Worm (Caenorhabditis elegans): ENCODE data around the gene flcn-1.
A peak's percentile ranks its signal among the peaks of the same experiment; 100 is the strongest.

The flcn-1 gene

DNA sequence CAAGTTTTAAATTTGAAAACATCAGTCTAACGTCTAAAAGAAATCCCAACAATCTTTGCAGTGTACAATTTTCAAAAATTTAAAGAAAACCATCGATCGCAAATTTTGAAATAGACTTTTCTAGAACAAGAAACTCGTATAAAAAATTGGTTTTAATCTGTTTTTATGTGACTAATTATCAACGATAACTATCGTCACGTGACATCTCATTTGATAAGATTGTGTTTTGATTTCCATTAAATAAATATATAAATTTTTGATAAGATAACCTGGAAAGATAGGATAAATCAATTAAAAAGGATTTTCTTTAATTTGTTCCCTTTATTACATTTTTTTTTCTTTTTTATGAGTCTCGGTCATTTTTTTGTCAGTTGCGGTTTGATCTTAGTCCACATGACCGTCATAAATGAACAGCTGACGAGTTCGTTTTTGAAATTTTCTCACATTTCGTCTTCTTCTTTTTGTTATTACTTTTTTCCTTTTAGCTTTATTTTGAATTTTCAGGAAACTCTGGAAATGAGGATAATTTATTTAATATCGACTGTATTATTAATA is 18.9 kb upstream of the flcn-1 start, which contains the start of gene asm-1:
TSS of gene asm-1 (plus strand) at position 505 of the 555 bp plus-strand sequence.
- peak; percentile 26 for TF ChIP-seq elt-2 (tag; optimal IDR thresholded peaks at IDR 0.05)
- TF ChIP-seq nhr-25 (tag; optimal IDR thresholded peaks at IDR 0.05), result no peak
- no peak for TF ChIP-seq R02D3.7 (tag; optimal IDR thresholded peaks at IDR 0.05)
- no peak for TF ChIP-seq eor-1 (tag; optimal IDR thresholded peaks at IDR 0.05)

DNA sequence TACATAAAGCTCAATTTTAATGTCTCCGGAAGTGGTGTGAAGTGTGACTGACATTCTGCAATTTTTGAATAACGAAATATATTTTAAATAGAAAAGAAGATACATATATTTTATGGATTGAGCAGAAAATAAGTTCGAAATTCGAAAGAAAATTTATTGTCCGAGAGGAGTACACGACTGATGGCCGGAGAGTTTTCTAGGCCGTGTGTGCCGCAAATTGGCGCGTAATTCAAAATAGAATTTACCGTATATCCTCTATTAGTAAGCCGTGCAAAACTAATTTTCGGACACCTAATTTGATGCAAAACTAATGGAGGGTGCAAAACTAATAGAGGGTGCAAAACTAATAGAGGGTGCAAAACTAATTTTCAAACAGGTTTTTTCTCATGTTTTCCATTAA is 15.3 kb upstream of the flcn-1 start, which contains the start of gene cyn-10:
TSS of gene cyn-10 (minus strand) at position 57 of the 400 bp plus-strand sequence.
- TF ChIP-seq pqm-1 (tag; optimal IDR thresholded peaks at IDR 0.05), result peak; percentile 18
- peak; percentile 75 for TF ChIP-seq lsy-12 (tag; optimal IDR thresholded peaks at IDR 0.05)
- TF ChIP-seq eor-1 (tag; optimal IDR thresholded peaks at IDR 0.05), result peak in 1 of 2 experiments; percentile 70
- TF ChIP-seq pha-4 (tag; optimal IDR thresholded peaks at IDR 0.05), result peak; percentile 65
- TF ChIP-seq nhr-25 (tag; optimal IDR thresholded peaks at IDR 0.05), result peak; percentile 27
- peak; percentile 69 for TF ChIP-seq nhr-23 (tag; optimal IDR thresholded peaks at IDR 0.05)
- peak; percentile 58 for TF ChIP-seq lin-15B (tag; optimal IDR thresholded peaks at IDR 0.05)
- TF ChIP-seq elt-1 (tag; optimal IDR thresholded peaks at IDR 0.05), result no peak
- peak; percentile 17 for TF ChIP-seq elt-2 (tag; optimal IDR thresholded peaks at IDR 0.05)
- peak; percentile 64 for TF ChIP-seq nfya-1 (tag; optimal IDR thresholded peaks at IDR 0.05; ENCODE audit: insufficient read depth)
- TF ChIP-seq snpc-4 (tag; optimal IDR thresholded peaks at IDR 0.05), result peak; percentile 49
- TF ChIP-seq lin-39 (tag; optimal IDR thresholded peaks at IDR 0.05), result peak; percentile 14
- TF ChIP-seq nhr-11 (tag; optimal IDR thresholded peaks at IDR 0.05), result no peak
- no peak for TF ChIP-seq elt-3 (tag; optimal IDR thresholded peaks at IDR 0.05)
- TF ChIP-seq nhr-43 (tag; optimal IDR thresholded peaks at IDR 0.05; ENCODE audit: poor library complexity, severe bottlenecking), result peak; percentile 94

DNA sequence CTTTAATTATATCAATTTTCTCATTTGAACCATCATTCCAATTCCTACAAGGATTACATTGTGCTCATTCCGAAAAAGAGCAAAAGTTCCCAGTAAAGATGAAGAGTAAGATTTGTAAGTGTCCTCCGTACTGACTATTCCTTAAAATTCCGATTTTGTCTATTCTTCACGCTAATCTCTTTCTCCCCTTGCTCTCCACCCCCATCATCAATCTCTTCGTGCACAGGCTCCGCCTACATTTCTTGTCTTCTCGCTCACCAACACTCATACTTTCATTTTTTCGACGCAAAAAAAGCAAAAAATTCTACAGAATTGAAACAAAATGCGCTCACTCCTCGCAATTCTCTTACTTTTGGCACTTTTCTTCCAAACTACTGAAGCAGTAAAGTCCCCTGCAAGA is 12.7 kb upstream of the flcn-1 start, which contains the start of gene B0252.8:
TSS of gene B0252.8 (plus strand) at position 292 of the 400 bp plus-strand sequence.
- no peak for TF ChIP-seq skn-1 (tag; optimal IDR thresholded peaks at IDR 0.05)
- no peak for TF ChIP-seq nhr-43 (tag; optimal IDR thresholded peaks at IDR 0.05; ENCODE audit: poor library complexity, severe bottlenecking)
- no peak for TF ChIP-seq nfya-1 (tag; optimal IDR thresholded peaks at IDR 0.05; ENCODE audit: insufficient read depth)
- no peak for TF ChIP-seq ztf-11 (tag; optimal IDR thresholded peaks at IDR 0.05)
- peak; percentile 71 for TF ChIP-seq lin-39 (tag; optimal IDR thresholded peaks at IDR 0.05)
- TF ChIP-seq nhr-12 (tag; optimal IDR thresholded peaks at IDR 0.05), result no peak

DNA sequence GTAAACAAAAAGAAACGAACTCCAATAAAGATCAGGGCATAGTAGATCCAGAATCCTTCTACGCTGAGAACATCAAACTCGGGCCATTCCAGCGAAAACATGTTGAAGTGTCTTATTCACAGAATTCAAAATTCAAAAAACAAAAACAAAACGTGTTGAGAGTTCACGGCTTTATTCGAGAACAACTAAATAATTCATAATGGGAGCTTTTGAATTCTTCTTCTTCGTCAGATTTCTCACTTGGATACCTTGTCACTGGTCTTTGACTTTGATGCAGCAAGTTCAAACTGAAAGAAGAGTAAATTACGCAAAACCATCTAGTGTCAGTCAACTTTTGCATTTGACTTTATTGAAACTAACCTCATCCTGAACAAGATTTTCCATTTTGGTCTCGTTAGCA is 10.9 kb upstream of the flcn-1 start, which contains the start of gene B0252.11:
TSS of gene B0252.11 (minus strand) at position 101 of the 400 bp plus-strand sequence.
- TF ChIP-seq ZK546.5 (tag; optimal IDR thresholded peaks at IDR 0.05), result no peak
- no peak for TF ChIP-seq daf-12 (tag; optimal IDR thresholded peaks at IDR 0.05)
- TF ChIP-seq skn-1 (tag; optimal IDR thresholded peaks at IDR 0.05), result no peak
- no peak for TF ChIP-seq elt-2 (tag; optimal IDR thresholded peaks at IDR 0.05)
- no peak for TF ChIP-seq nhr-23 (tag; optimal IDR thresholded peaks at IDR 0.05)
- no peak for TF ChIP-seq nhr-76 (tag; optimal IDR thresholded peaks at IDR 0.05)
- no peak for TF ChIP-seq elt-3 (tag; optimal IDR thresholded peaks at IDR 0.05)

DNA sequence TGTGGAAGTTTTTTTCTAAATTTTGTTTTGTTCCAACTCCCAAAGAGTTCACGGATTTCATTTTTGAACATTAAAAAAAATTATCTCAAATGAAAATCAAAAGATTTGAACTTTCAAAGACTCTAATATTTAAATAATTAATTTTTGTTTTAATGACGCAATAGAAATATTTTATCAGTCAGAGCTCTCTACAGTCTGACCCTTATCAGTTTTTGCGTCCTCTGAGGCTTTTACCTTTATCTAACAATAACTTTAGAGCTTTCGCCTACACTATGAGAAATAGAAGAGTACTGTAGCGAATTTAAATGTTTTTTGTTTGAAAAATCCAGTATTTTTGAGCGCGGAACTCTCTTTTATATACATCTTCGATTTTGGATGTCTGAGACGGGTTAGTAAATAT is 9.7 kb upstream of the flcn-1 start, which contains the start of gene B0252.5:
TSS of gene B0252.5 (minus strand) at position 17 of the 400 bp plus-strand sequence.
- TF ChIP-seq elt-2 (tag; optimal IDR thresholded peaks at IDR 0.05) (peak; percentile 55), jun-1 (tag; optimal IDR thresholded peaks at IDR 0.05) (no peak), ztf-11 (tag; optimal IDR thresholded peaks at IDR 0.05) (no peak), pqm-1 (tag; optimal IDR thresholded peaks at IDR 0.05) (peak; percentile 9), snpc-4 (tag; optimal IDR thresholded peaks at IDR 0.05) (no peak), mdl-1 (tag; optimal IDR thresholded peaks at IDR 0.05) (no peak), ceh-16 (tag; optimal IDR thresholded peaks at IDR 0.05) (no peak), nhr-76 (tag; optimal IDR thresholded peaks at IDR 0.05) (no peak), nhr-43 (tag; optimal IDR thresholded peaks at IDR 0.05; ENCODE audit: poor library complexity, severe bottlenecking) (no peak), ztf-4 (tag; optimal IDR thresholded peaks at IDR 0.05) (no peak), nhr-23 (tag; optimal IDR thresholded peaks at IDR 0.05) (no peak)

DNA sequence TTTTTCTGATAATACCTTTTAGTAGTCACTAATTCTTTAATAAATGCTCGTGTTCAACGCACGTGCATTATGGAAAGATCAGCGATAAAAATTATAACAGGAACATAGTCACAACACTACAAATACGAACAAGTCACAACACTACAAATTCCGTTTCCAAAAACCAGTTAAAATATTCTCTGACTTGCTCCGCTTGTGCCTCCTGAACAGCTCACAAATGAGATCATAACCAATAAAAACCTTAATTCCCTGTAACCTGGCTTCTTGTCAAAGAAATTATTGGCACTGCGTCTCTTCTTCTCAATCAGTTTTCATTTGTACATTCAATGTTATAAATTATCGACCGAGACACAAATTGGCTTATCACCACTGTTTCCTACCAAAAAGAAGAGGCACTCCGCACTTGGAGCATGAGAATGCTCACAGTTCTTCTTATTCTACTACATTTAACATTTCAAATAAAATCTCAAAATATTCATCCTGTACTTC is 9.2 kb upstream of the flcn-1 start, which contains the start of gene B0252.1:
TSS of gene B0252.1 (plus strand) at position 318 of the 489 bp plus-strand sequence.
- TF ChIP-seq elt-2 (tag; optimal IDR thresholded peaks at IDR 0.05) (peak; percentile 65), nhr-11 (tag; optimal IDR thresholded peaks at IDR 0.05) (no peak), unc-39 (tag; optimal IDR thresholded peaks at IDR 0.05) (no peak), pqm-1 (tag; optimal IDR thresholded peaks at IDR 0.05) (peak; percentile 26), daf-12 (tag; optimal IDR thresholded peaks at IDR 0.05) (no peak), hmg-11 (tag; optimal IDR thresholded peaks at IDR 0.05) (no peak)

Measured in whole organism, L3 larva.